Fruit fly (Drosophila melanogaster): ENCODE data around the gene CG14712.

CG14712 gene

dm6 chr3R:11679513-11679912 lies 51.0 kb downstream of the CG14712 start, which contains the start of the genes Taf12 and Ho (continued):
- TF ChIP-seq CG3407 (GFP tag; optimal IDR thresholded peaks at IDR 0.05) (no peak), CG4282 (GFP tag; optimal IDR thresholded peaks at IDR 0.05) (no peak), C15 (GFP tag; IDR thresholded peaks at IDR 0.05) (no peak), Oaz (GFP tag; IDR thresholded peaks at IDR 0.05) (no peak), sens (GFP tag) (peak; percentile 21), CG17912 (GFP tag; optimal IDR thresholded peaks at IDR 0.05) (no peak), CG10366 (GFP tag; IDR thresholded peaks at IDR 0.05) (no peak), Ets97D (GFP tag; optimal IDR thresholded peaks at IDR 0.05) (peak; percentile 46), CG16863 (GFP tag; optimal IDR thresholded peaks at IDR 0.05) (no peak), ap (GFP tag; IDR thresholded peaks at IDR 0.05) (no peak), CG2678 (tag; optimal IDR thresholded peaks at IDR 0.05) (no peak), dysf (GFP tag; IDR thresholded peaks at IDR 0.05) (no peak), pum (GFP tag; optimal IDR thresholded peaks at IDR 0.05) (no peak), Hmr (GFP tag; optimal IDR thresholded peaks at IDR 0.05) (peak; percentile 30), fru (optimal IDR thresholded peaks at IDR 0.05) (no peak), CG11696 (GFP tag; IDR thresholded peaks at IDR 0.05) (no peak), CG3995 (GFP tag; optimal IDR thresholded peaks at IDR 0.05) (peak; percentile 89), Trl (optimal IDR thresholded peaks at IDR 0.05) (no peak), Trl (GFP tag; optimal IDR thresholded peaks at IDR 0.05) (no peak), odd (GFP tag; optimal IDR thresholded peaks at IDR 0.05) (no peak), lbe (GFP tag; optimal IDR thresholded peaks at IDR 0.05) (peak; percentile 6), Sin3A (optimal IDR thresholded peaks at IDR 0.05) (peak; percentile 54), kah (GFP tag; optimal IDR thresholded peaks at IDR 0.05) (no peak), Poxn (GFP tag; IDR thresholded peaks at IDR 0.05) (no peak), H2.0 (GFP tag; IDR thresholded peaks at IDR 0.05) (no peak), E2f2 (GFP tag; IDR thresholded peaks at IDR 0.05) (peak; percentile 75), CG2199 (GFP tag; IDR thresholded peaks at IDR 0.05) (no peak), sqz (GFP tag; optimal IDR thresholded peaks at IDR 0.05) (no peak), Dek (tag; optimal IDR thresholded peaks at IDR 0.05) (no peak), zf30C (GFP tag; optimal IDR thresholded peaks at IDR 0.05) (no peak), CG4617 (GFP tag; optimal IDR thresholded peaks at IDR 0.05; ENCODE audit: borderline replicate concordance) (peak; percentile 93), CG1832 (GFP tag; optimal IDR thresholded peaks at IDR 0.05) (no peak), Sox102F (GFP tag; optimal IDR thresholded peaks at IDR 0.05) (no peak), sens-2 (GFP tag; IDR thresholded peaks at IDR 0.05) (no peak), CG9817 (tag; optimal IDR thresholded peaks at IDR 0.05) (no peak), yki (optimal IDR thresholded peaks at IDR 0.05) (no peak), Dad (GFP tag; optimal IDR thresholded peaks at IDR 0.05) (no peak), B-H1 (GFP tag; IDR thresholded peaks at IDR 0.05) (no peak), CG14441 (GFP tag; IDR thresholded peaks at IDR 0.05) (no peak), Vsx1 (GFP tag; optimal IDR thresholded peaks at IDR 0.05) (no peak), Spps (tag; optimal IDR thresholded peaks at IDR 0.05) (no peak), ssp (GFP tag; IDR thresholded peaks at IDR 0.05) (no peak), CG14710 (tag; optimal IDR thresholded peaks at IDR 0.05) (peak; percentile 37), emc (GFP tag; optimal IDR thresholded peaks at IDR 0.05) (no peak), CG4404 (GFP tag; IDR thresholded peaks at IDR 0.05) (no peak), vfl (GFP tag; optimal IDR thresholded peaks at IDR 0.05) (no peak), Deaf1 (tag; optimal IDR thresholded peaks at IDR 0.05) (no peak), HmgZ (tag; optimal IDR thresholded peaks at IDR 0.05) (peak; percentile 42), grau (tag; optimal IDR thresholded peaks at IDR 0.05) (peak; percentile 28), CG11504 (tag; optimal IDR thresholded peaks at IDR 0.05) (peak; percentile 31), CG11456 (GFP tag; IDR thresholded peaks at IDR 0.05) (no peak), zen (tag; optimal IDR thresholded peaks at IDR 0.05) (peak; percentile 63), Med (GFP tag) (peak; percentile 86), ems (GFP tag; optimal IDR thresholded peaks at IDR 0.05) (no peak), dimm (GFP tag; IDR thresholded peaks at IDR 0.05) (no peak)

Measured in whole organism, embryonic.